Fruit fly (Drosophila melanogaster): ENCODE measurements around the gene HDAC11.
A peak's percentile ranks its signal among the peaks of the same experiment; 100 is the strongest.

Gene HDAC11

dm6 chr3R:24810844-24811625 is 45.0 kb downstream of the HDAC11 start (continued):
- TF ChIP-seq CG1621 (tag; optimal IDR thresholded peaks at IDR 0.05): peak; percentile 92
- peak; percentile 80 for TF ChIP-seq fkh (GFP tag; optimal IDR thresholded peaks at IDR 0.05)
- TF ChIP-seq CG34406 (GFP tag; optimal IDR thresholded peaks at IDR 0.05): peak; percentile 82
- peak; percentile 93 for TF ChIP-seq Hr4 (GFP tag; optimal IDR thresholded peaks at IDR 0.05)
- no peak for TF ChIP-seq CG9139 (GFP tag; optimal IDR thresholded peaks at IDR 0.05)
- TF ChIP-seq CG31627 (GFP tag; optimal IDR thresholded peaks at IDR 0.05): peak; percentile 86
- TF ChIP-seq Hr38 (GFP tag; optimal IDR thresholded peaks at IDR 0.05): peak; percentile 30
- peak; percentile 81 for TF ChIP-seq CG7368 (GFP tag; optimal IDR thresholded peaks at IDR 0.05)
- TF ChIP-seq CG8119 (GFP tag; IDR thresholded peaks at IDR 0.05): peak; percentile 92
- peak; percentile 88 for TF ChIP-seq Hr39 (GFP tag; optimal IDR thresholded peaks at IDR 0.05)
- TF ChIP-seq Ets21C (GFP tag; optimal IDR thresholded peaks at IDR 0.05): peak; percentile 72
- TF ChIP-seq Ets96B (tag; optimal IDR thresholded peaks at IDR 0.05): peak; percentile 99
- TF ChIP-seq esn (GFP tag; optimal IDR thresholded peaks at IDR 0.05): peak; percentile 90
- peak; percentile 81 for TF ChIP-seq spab (GFP tag; optimal IDR thresholded peaks at IDR 0.05)
- peak in 1 of 2 experiments; percentile 67 for TF ChIP-seq ss (GFP tag; optimal IDR thresholded peaks at IDR 0.05)
- TF ChIP-seq CG3919 (GFP tag; optimal IDR thresholded peaks at IDR 0.05): peak; percentile 91
- TF ChIP-seq CG10631 (GFP tag; optimal IDR thresholded peaks at IDR 0.05): peak; percentile 92
- TF ChIP-seq pdm3 (GFP tag; optimal IDR thresholded peaks at IDR 0.05): peak; percentile 90
- TF ChIP-seq topi (GFP tag; optimal IDR thresholded peaks at IDR 0.05): peak; percentile 83
- no peak for TF ChIP-seq Smox (GFP tag; optimal IDR thresholded peaks at IDR 0.05)
- TF ChIP-seq CG10669 (GFP tag; optimal IDR thresholded peaks at IDR 0.05): no peak
- TF ChIP-seq CG11294 (GFP tag; IDR thresholded peaks at IDR 0.05): peak; percentile 94
- peak; percentile 94 for TF ChIP-seq Sox14 (GFP tag; optimal IDR thresholded peaks at IDR 0.05)
- TF ChIP-seq Met (GFP tag; optimal IDR thresholded peaks at IDR 0.05): no peak
- TF ChIP-seq cyc (GFP tag; optimal IDR thresholded peaks at IDR 0.05): no peak
- no peak for TF ChIP-seq CG6854 (GFP tag; optimal IDR thresholded peaks at IDR 0.05)
- peak; percentile 96 for TF ChIP-seq CG6163 (GFP tag; IDR thresholded peaks at IDR 0.05)

dm6 chr3R:24809576-24810279 is 46.3 kb downstream of the HDAC11 start:
- no peak for TF ChIP-seq cyc (GFP tag; optimal IDR thresholded peaks at IDR 0.05)
- no peak for TF ChIP-seq CG8632 (GFP tag; optimal IDR thresholded peaks at IDR 0.05)
- TF ChIP-seq Hr38 (GFP tag; optimal IDR thresholded peaks at IDR 0.05): no peak
- TF ChIP-seq CG8119 (GFP tag; IDR thresholded peaks at IDR 0.05): no peak
- TF ChIP-seq Sox15 (GFP tag; optimal IDR thresholded peaks at IDR 0.05): no peak
- TF ChIP-seq salr (GFP tag; optimal IDR thresholded peaks at IDR 0.05): no peak
- TF ChIP-seq CG6276 (GFP tag; optimal IDR thresholded peaks at IDR 0.05): no peak
- TF ChIP-seq vri (GFP tag; optimal IDR thresholded peaks at IDR 0.05): peak; percentile 65
- no peak for TF ChIP-seq spab (GFP tag; optimal IDR thresholded peaks at IDR 0.05)
- TF ChIP-seq fd85E (GFP tag; optimal IDR thresholded peaks at IDR 0.05): no peak
- TF ChIP-seq fkh (GFP tag; optimal IDR thresholded peaks at IDR 0.05): peak; percentile 87
- TF ChIP-seq CG8319 (GFP tag; optimal IDR thresholded peaks at IDR 0.05): no peak

DNA sequence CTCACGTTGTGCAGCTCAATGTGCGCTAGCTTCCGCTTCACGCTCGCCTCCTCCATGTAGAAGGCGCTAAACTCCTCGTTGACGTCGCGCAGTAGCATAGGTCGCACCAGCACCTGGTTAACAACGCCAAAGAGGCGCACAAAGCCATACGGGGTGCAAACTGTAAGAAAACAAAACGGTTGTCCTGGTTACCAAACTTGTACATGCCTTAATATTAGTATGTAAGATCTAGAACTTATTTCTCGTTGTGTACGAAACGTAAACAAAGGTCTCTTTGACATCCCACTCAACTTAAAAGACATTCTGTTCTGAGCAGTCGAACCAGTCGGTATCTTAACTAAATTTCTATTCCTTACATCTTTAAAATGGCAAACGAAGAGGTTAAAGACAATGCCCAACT is 48.7 kb downstream of the HDAC11 start, which contains the start of gene CG6980:
Gene CG6980, plus strand, starts transcription at position 301 of the 400 bp plus-strand sequence.
- TF ChIP-seq CG11294 (GFP tag; IDR thresholded peaks at IDR 0.05): no peak
- no peak for TF ChIP-seq fd59A (GFP tag; optimal IDR thresholded peaks at IDR 0.05)
- no peak for TF ChIP-seq Lpt (GFP tag; optimal IDR thresholded peaks at IDR 0.05)
- no peak for TF ChIP-seq dsx (GFP tag; optimal IDR thresholded peaks at IDR 0.05; ENCODE audit: poor library complexity, severe bottlenecking)
- no peak for TF ChIP-seq Hr39 (GFP tag; optimal IDR thresholded peaks at IDR 0.05)
- no peak for TF ChIP-seq CG6163 (GFP tag; IDR thresholded peaks at IDR 0.05)
